Worm (Caenorhabditis elegans) whole organism, early embryonic: ENCODE measurements around the gene Y67D8C.9.

Source experiments
- B0310.2 ChIP-seq: sonication (generic microtip); optimal IDR thresholded peaks from 2 replicates; lab custom pipeline; 2016; ENCODE audit warnings: mild to moderate bottlenecking, missing genetic modification characterization, missing compliant biosample characterization
- hnd-1 ChIP-seq: sonication (generic microtip); optimal IDR thresholded peaks from 2 replicates; lab custom pipeline; 2016; ENCODE audit warnings: missing genetic modification characterization, missing compliant biosample characterization
- pes-1 ChIP-seq: fragments of 200-800 bp; sonication (Bioruptor generic); IDR thresholded peaks from 2 replicates; pipeline ENCODE4 v1.3.6; 2022; ENCODE audit warnings: missing genetic modification reagents, missing genetic modification characterization, missing compliant biosample characterization
- sea-1 ChIP-seq: fragments of 200-800 bp; sonication (Bioruptor generic); conservative IDR thresholded peaks from 2 replicates; pipeline ENCODE4 v1.3.6; 2022; ENCODE audit warnings: missing genetic modification characterization, missing compliant biosample characterization

DNA sequence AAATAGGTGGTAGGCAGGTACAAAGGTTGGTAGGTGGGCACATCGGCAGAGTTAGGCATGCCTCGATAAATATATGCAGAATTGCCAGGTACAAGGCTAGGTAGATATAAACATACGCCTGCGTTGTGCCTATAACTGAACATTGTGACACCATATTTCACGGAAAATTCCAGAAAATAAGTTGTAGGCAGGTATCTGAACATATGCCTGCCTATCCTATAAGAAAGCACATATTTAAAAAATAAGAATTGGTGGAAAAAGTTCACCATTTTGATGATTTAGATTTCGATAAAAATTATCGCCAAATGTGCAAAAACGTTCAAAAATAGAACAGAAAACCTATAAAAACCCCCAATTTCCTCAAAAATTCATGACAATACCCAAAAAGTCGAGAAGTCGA is 2.9 kb upstream of the Y67D8C.9 start:
- TF ChIP-seq hnd-1 (tag; lab: Kevin White, UChicago): no peak
- TF ChIP-seq B0310.2 (tag; lab: Kevin White, UChicago): no peak
- TF ChIP-seq sea-1 (GFP tag; lab: Robert Waterston, UW): no peak
- no peak for TF ChIP-seq pes-1 (GFP tag; lab: Robert Waterston, UW)
